Fruit fly (Drosophila melanogaster) whole organism, embryonic: ENCODE data around the gene Ppcs.
A peak's percentile ranks its signal among the peaks of the same experiment; 100 is the strongest.

Experiments used
- ATbp ChIP-seq: fragments of 200-800 bp; sonication (Bioruptor generic); optimal IDR thresholded peaks from 2 replicates; lab custom pipeline; 2017; ENCODE audit warnings: missing biosample characterization, mild to moderate bottlenecking, missing genetic modification characterization, missing genetic modification reagents
- B-H1 ChIP-seq: fragments of 200-800 bp; sonication (Bioruptor generic); IDR thresholded peaks from 3 replicates; pipeline ENCODE4 v1.3.6; 2022; ENCODE audit warnings: missing biosample characterization, missing genetic modification characterization
- CG10267 ChIP-seq: fragments of 200-800 bp; sonication (Bioruptor generic); optimal IDR thresholded peaks from 2 replicates; lab custom pipeline; 2018; ENCODE audit warnings: missing biosample characterization, mild to moderate bottlenecking, missing genetic modification characterization, moderate library complexity
- CG11093 ChIP-seq: fragments of 200-800 bp; sonication (Bioruptor generic); IDR thresholded peaks from 3 replicates; pipeline ENCODE4 v1.3.6; 2022; ENCODE audit warnings: missing biosample characterization, missing genetic modification characterization
- CG11398 ChIP-seq: fragments of 200-800 bp; sonication (Bioruptor generic); optimal IDR thresholded peaks from 2 replicates; lab custom pipeline; 2016; ENCODE audit warnings: missing biosample characterization, missing genetic modification characterization
- CG12942 ChIP-seq: fragments of 200-800 bp; sonication (Bioruptor generic); optimal IDR thresholded peaks from 3 replicates; lab custom pipeline; 2016; ENCODE audit warnings: missing biosample characterization, missing genetic modification characterization
- CG13296 ChIP-seq: fragments of 200-800 bp; sonication (Bioruptor generic); optimal IDR thresholded peaks from 3 replicates; lab custom pipeline; 2018; ENCODE audit warnings: missing biosample characterization, mild to moderate bottlenecking, missing genetic modification characterization
- CG13424 ChIP-seq: fragments of 200-800 bp; sonication (Bioruptor generic); optimal IDR thresholded peaks from 2 replicates; lab custom pipeline; 2019; ENCODE audit warnings: missing biosample characterization, mild to moderate bottlenecking, missing genetic modification characterization, moderate library complexity
- CG14014 ChIP-seq: fragments of 200-800 bp; sonication (Bioruptor generic); IDR thresholded peaks from 2 replicates; pipeline ENCODE4 v1.3.6; 2022; ENCODE audit warnings: missing biosample characterization, missing genetic modification characterization
- CG14050 ChIP-seq: fragments of 200-800 bp; sonication (Bioruptor generic); IDR thresholded peaks from 3 replicates; pipeline ENCODE4 v1.3.6; 2022; ENCODE audit warnings: missing biosample characterization, missing genetic modification characterization
- CG17612 ChIP-seq: fragments of 200-800 bp; sonication (Bioruptor generic); IDR thresholded peaks from 2 replicates; pipeline ENCODE4 v1.3.6; 2022; ENCODE audit warnings: missing biosample characterization, missing genetic modification characterization
- CG31441 ChIP-seq: fragments of 200-800 bp; sonication (Bioruptor generic); IDR thresholded peaks from 2 replicates; pipeline ENCODE4 v1.3.6; 2022; ENCODE audit warnings: missing biosample characterization, missing genetic modification characterization
- CG32772 ChIP-seq: fragments of 200-800 bp; sonication (Bioruptor generic); IDR thresholded peaks from 2 replicates; pipeline ENCODE4 v1.3.6; 2022; ENCODE audit warnings: missing biosample characterization, missing genetic modification characterization
- CG3407 ChIP-seq: fragments of 200-800 bp; sonication (Bioruptor generic); optimal IDR thresholded peaks from 2 replicates; lab custom pipeline; 2018; ENCODE audit warnings: missing biosample characterization, mild to moderate bottlenecking, missing genetic modification characterization
- CG3726 ChIP-seq: fragments of 200-800 bp; sonication (Bioruptor generic); IDR thresholded peaks from 3 replicates; pipeline ENCODE4, ENCODE4 v1.3.6; 2022; ENCODE audit warnings: missing biosample characterization, missing genetic modification characterization
- CG42726 ChIP-seq: fragments of 200-800 bp; sonication (Bioruptor generic); IDR thresholded peaks from 2 replicates; pipeline ENCODE4 v1.3.6; 2022; ENCODE audit warnings: missing biosample characterization, missing genetic modification characterization; ENCODE audit not compliant: partially characterized antibody
- CG4707 ChIP-seq: fragments of 200-800 bp; sonication (Bioruptor generic); optimal IDR thresholded peaks from 2 replicates; lab custom pipeline; 2018; ENCODE audit warnings: missing biosample characterization, mild to moderate bottlenecking, missing genetic modification characterization, moderate library complexity
- CG5245 ChIP-seq: fragments of 200-800 bp; sonication (Bioruptor generic); optimal IDR thresholded peaks from 3 replicates; lab custom pipeline; 2016; ENCODE audit warnings: missing biosample characterization, missing genetic modification characterization
- CG5953 ChIP-seq: fragments of 200-800 bp; sonication (Bioruptor generic); IDR thresholded peaks from 2 replicates; pipeline ENCODE4 v1.3.6; 2022; ENCODE audit warnings: missing biosample characterization, missing genetic modification characterization
- CG6175 ChIP-seq: fragments of 200-800 bp; sonication (Bioruptor generic); IDR thresholded peaks from 3 replicates; pipeline ENCODE4 v1.3.6; 2022; ENCODE audit warnings: missing biosample characterization, missing genetic modification characterization
- CG6813 ChIP-seq: fragments of 200-800 bp; sonication (Bioruptor generic); optimal IDR thresholded peaks from 2 replicates; lab custom pipeline; 2017; ENCODE audit warnings: missing biosample characterization, missing genetic modification characterization, mild to moderate bottlenecking, moderate library complexity, missing genetic modification reagents
- CG7963 ChIP-seq: fragments of 200-800 bp; sonication (Bioruptor generic); IDR thresholded peaks from 3 replicates; pipeline ENCODE4 v1.3.6; 2022; ENCODE audit warnings: missing biosample characterization, missing genetic modification characterization; ENCODE audit not compliant: partially characterized antibody
- CG8089 ChIP-seq: fragments of 200-800 bp; sonication (Bioruptor generic); optimal IDR thresholded peaks from 3 replicates; lab custom pipeline; 2016; ENCODE audit warnings: missing biosample characterization, missing genetic modification characterization
- CG9727 ChIP-seq: fragments of 200-800 bp; sonication (Bioruptor generic); optimal IDR thresholded peaks from 3 replicates; lab custom pipeline; 2017; ENCODE audit warnings: missing biosample characterization, mild to moderate bottlenecking, missing genetic modification characterization
- CG9817 ChIP-seq: fragments of 200-800 bp; sonication (Bioruptor generic); optimal IDR thresholded peaks from 2 replicates; lab custom pipeline; 2018; ENCODE audit warnings: missing biosample characterization, mild to moderate bottlenecking, missing genetic modification characterization, moderate library complexity
- CTCF ChIP-seq: fragments of 200-800 bp; sonication (Bioruptor generic); optimal IDR thresholded peaks from 2 replicates; lab custom pipeline; 2017; ENCODE audit warnings: missing biosample characterization, mild to moderate bottlenecking, missing genetic modification characterization, moderate library complexity
- Hr78 ChIP-seq, 2 experiments: fragments of 200-800 bp in 1 of 2; fragments of >200 bp in 1 of 2; sonication (Bioruptor generic) in 1 of 2; optimal IDR thresholded peaks; 2 replicates each; lab custom pipeline; 2017 to 2019; ENCODE audit warnings: missing biosample characterization in 2 of 2, missing genetic modification characterization in 2 of 2, mild to moderate bottlenecking in 1 of 2, moderate library complexity in 1 of 2
- Hsf ChIP-seq: fragments of 200-800 bp; sonication (Bioruptor generic); optimal IDR thresholded peaks from 3 replicates; lab custom pipeline; 2016; ENCODE audit warnings: missing biosample characterization, missing genetic modification characterization
- Ravus ChIP-seq: fragments of 200-800 bp; sonication (Bioruptor generic); IDR thresholded peaks from 2 replicates; pipeline ENCODE4 v1.3.6; 2022; ENCODE audit warnings: missing biosample characterization, missing genetic modification characterization
- Spps ChIP-seq: fragments of 200-800 bp; sonication (Bioruptor generic); optimal IDR thresholded peaks from 2 replicates; lab custom pipeline; 2018; ENCODE audit warnings: missing biosample characterization, mild to moderate bottlenecking, missing genetic modification characterization
- Taf1 ChIP-seq: fragments of 200-800 bp; sonication (Bioruptor generic); IDR thresholded peaks from 2 replicates; pipeline ENCODE4 v1.3.6; 2022; ENCODE audit warnings: missing biosample characterization, missing genetic modification characterization
- ewg ChIP-seq: fragments of 200-800 bp; sonication (Bioruptor generic); optimal IDR thresholded peaks from 3 replicates; lab custom pipeline; 2017; ENCODE audit warnings: mild to moderate bottlenecking, missing biosample characterization, missing genetic modification reagents, missing genetic modification characterization
- eyg ChIP-seq: fragments of 200-800 bp; sonication (Bioruptor generic); optimal IDR thresholded peaks from 3 replicates; lab custom pipeline; 2016; ENCODE audit warnings: missing biosample characterization, missing genetic modification characterization
- fd3F ChIP-seq: fragments of 200-800 bp; sonication (Bioruptor generic); optimal IDR thresholded peaks from 2 replicates; lab custom pipeline; 2018; ENCODE audit warnings: missing biosample characterization, mild to moderate bottlenecking, missing genetic modification characterization, moderate library complexity
- insv ChIP-seq, 2 experiments: fragments of 200-800 bp; sonication (Bioruptor generic); optimal IDR thresholded peaks; 3 replicates each; lab custom pipeline; 2016 to 2018; ENCODE audit warnings: missing biosample characterization in 2 of 2, missing genetic modification characterization in 2 of 2
- kah ChIP-seq: fragments of 200-800 bp; sonication (Bioruptor generic); optimal IDR thresholded peaks from 2 replicates; lab custom pipeline; 2018; ENCODE audit warnings: missing biosample characterization, mild to moderate bottlenecking, missing genetic modification characterization
- ken ChIP-seq: fragments of 200-800 bp; sonication (Bioruptor generic); IDR thresholded peaks from 3 replicates; pipeline ENCODE4 v1.3.6; 2022; ENCODE audit warnings: missing biosample characterization, missing genetic modification characterization
- pan ChIP-seq, 4 experiments: fragments of >200 bp in 3 of 4; fragments of 200-800 bp in 1 of 4; sonication (Bioruptor generic) in 1 of 4; optimal IDR thresholded peaks in 3 of 4; IDR thresholded peaks in 1 of 4; 2 replicates each; pipeline versions ENCODE4 v1.3.6 to Lab custom; 2017 to 2022; ENCODE audit warnings: missing biosample characterization in 2 of 4, missing genetic modification characterization in 2 of 4, mixed read lengths in 1 of 4
- rib ChIP-seq: fragments of 200-800 bp; sonication (Bioruptor generic); IDR thresholded peaks from 2 replicates; pipeline ENCODE4 v1.3.6; 2022; ENCODE audit warnings: missing biosample characterization, missing genetic modification characterization
- salm ChIP-seq: fragments of 200-800 bp; sonication (Bioruptor generic); optimal IDR thresholded peaks from 2 replicates; lab custom pipeline; 2018; ENCODE audit warnings: missing biosample characterization, mild to moderate bottlenecking, missing genetic modification characterization
- sc ChIP-seq, 3 experiments: fragments of >200 bp in 2 of 3; fragments of 200-800 bp in 1 of 3; sonication (Bioruptor generic) in 1 of 3; optimal IDR thresholded peaks; 2 replicates in 2 of 3; 3 replicates in 1 of 3; lab custom pipeline; 2017; ENCODE audit warnings: mild to moderate bottlenecking in 1 of 3, missing biosample characterization in 1 of 3, missing genetic modification characterization in 1 of 3, missing genetic modification reagents in 1 of 3
- sr ChIP-seq: fragments of 200-800 bp; sonication (Bioruptor generic); IDR thresholded peaks from 3 replicates; pipeline ENCODE4 v1.3.6; 2022; ENCODE audit warnings: missing biosample characterization, missing genetic modification characterization
- stwl ChIP-seq: fragments of 200-800 bp; sonication (Bioruptor generic); optimal IDR thresholded peaks from 3 replicates; lab custom pipeline; 2018; ENCODE audit warnings: missing biosample characterization, mild to moderate bottlenecking, missing genetic modification characterization, moderate library complexity
- tio ChIP-seq: fragments of 200-800 bp; sonication (Bioruptor generic); optimal IDR thresholded peaks from 2 replicates; lab custom pipeline; 2017; ENCODE audit warnings: missing biosample characterization, missing genetic modification characterization, inconsistent platforms
- toy ChIP-seq: fragments of 200-800 bp; sonication (Bioruptor generic); IDR thresholded peaks from 2 replicates; pipeline ENCODE4 v1.3.6; 2022; ENCODE audit warnings: missing biosample characterization, missing genetic modification characterization
- wor ChIP-seq: fragments of 200-800 bp; sonication (Bioruptor generic); IDR thresholded peaks from 2 replicates; pipeline ENCODE4 v1.3.6; 2022; ENCODE audit warnings: missing biosample characterization, missing genetic modification characterization
- yki ChIP-seq: fragments of >200 bp; optimal IDR thresholded peaks from 3 replicates; lab custom pipeline; 2018
- zfh2 ChIP-seq: fragments of 200-800 bp; sonication (Bioruptor generic); optimal IDR thresholded peaks from 2 replicates; lab custom pipeline; 2016; ENCODE audit warnings: missing biosample characterization, missing genetic modification characterization

Ppcs gene

DNA sequence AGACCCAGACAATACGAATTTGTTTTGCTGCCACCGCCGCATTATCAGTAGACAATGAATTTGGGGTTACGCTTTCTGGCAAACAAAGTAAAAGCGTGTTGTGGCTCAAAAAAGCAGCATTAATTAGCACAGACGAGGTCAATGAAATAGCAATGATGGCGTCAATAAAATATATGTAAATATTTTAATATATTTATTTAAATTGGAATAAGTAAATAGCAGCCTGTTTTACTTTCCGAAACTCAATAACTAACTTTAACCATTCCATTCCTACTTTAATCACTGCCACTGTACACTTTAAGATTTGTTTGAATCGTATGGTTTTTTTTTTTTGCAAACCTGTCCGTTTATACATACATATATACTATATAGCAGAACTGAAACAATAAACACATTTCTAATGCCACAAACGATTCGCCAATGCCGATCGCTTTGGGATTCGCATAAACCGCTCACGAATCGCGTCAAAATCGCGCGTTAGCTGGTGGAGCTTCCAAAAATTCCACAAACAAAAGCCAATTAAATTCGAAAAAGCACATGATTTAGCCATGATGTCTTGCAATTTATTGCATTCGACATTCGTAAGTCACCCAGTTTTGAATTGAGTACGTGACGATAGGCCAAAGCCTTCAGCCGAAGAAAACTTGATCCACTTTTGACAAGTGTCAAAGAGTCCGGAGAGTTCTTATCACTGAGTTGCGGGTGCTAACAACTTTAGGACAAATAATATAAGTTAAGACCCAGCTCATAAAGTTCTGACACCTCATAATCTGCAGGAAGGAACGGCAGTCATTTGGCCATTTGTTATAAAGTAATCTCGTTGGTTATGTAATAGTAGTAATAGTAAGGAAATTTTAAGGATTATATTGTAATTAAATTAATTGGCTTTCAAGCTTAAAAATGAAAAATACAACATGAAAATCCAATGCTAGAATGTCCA, 4.4 kb upstream of the Ppcs start (continued):
- TF ChIP-seq eyg (GFP tag; lab: Kevin White, UChicago) (no peak), sr (GFP tag; lab: Robert Waterston, UW) (no peak), CG12942 (GFP tag; lab: Kevin White, UChicago) (no peak), CG6813 (GFP tag; lab: Kevin White, UChicago) (no peak), ATbp (GFP tag; lab: Kevin White, UChicago) (peak; percentile 9), CG11398 (no peak), stwl (tag; lab: Kevin White, UChicago) (no peak), CTCF (GFP tag; lab: Kevin White, UChicago) (no peak), salm (no peak), CG5953 (peak; percentile 36; the same call in 1 of the 2 replicates), wor (GFP tag; lab: Robert Waterston, UW) (peak; percentile 41), pan (optimal IDR thresholded peaks at IDR 0.05; lab: Kevin White, UChicago) (no peak), pan (GFP tag; optimal IDR thresholded peaks at IDR 0.05 in 1 of 2, IDR thresholded peaks at IDR 0.05 in 1 of 2) (peak in 1 of 2 experiments; percentile 60), CG6175 (GFP tag; lab: Robert Waterston, UW) (no peak), CG11093 (0 out of 3 replicates have a peak, but pooled peaks have one; percentile 13), kah (GFP tag; lab: Kevin White, UChicago) (no peak), CG3726 (no peak), Taf1 (GFP tag; lab: Robert Waterston, UW) (no peak), Hr78 (GFP tag; optimal IDR thresholded peaks at IDR 0.05; lab: Kevin White, UChicago) (no peak), Ravus (GFP tag; lab: Robert Waterston, UW) (no peak), rib (GFP tag; lab: Robert Waterston, UW) (no peak), CG14050 (0 out of 3 replicates have a peak, but pooled peaks have one; percentile 17), CG31441 (GFP tag; lab: Robert Waterston, UW) (0 out of 2 replicates have a peak, but pooled peaks have one; percentile 24), tio (peak; percentile 28), CG3407 (no peak), ewg (GFP tag; lab: Kevin White, UChicago) (no peak), fd3F (peak; percentile 25), CG9727 (GFP tag; lab: Kevin White, UChicago) (peak; percentile 16), sc (optimal IDR thresholded peaks at IDR 0.05; lab: Kevin White, UChicago) (no peak), sc (GFP tag; optimal IDR thresholded peaks at IDR 0.05; lab: Kevin White, UChicago) (no peak), CG5245 (no peak), CG9817 (tag; lab: Kevin White, UChicago) (peak; percentile 35), Hsf (GFP tag; lab: Kevin White, UChicago) (no peak), yki (lab: Kevin White, UChicago) (no peak), CG8089 (no peak), CG42726 (GFP tag; lab: Robert Waterston, UW) (no peak), CG13296 (GFP tag; lab: Kevin White, UChicago) (no peak), CG14014 (peak; percentile 57), CG32772 (0 out of 2 replicates have a peak, but pooled peaks have one; percentile 11), toy (GFP tag; lab: Robert Waterston, UW) (no peak), B-H1 (peak; percentile 40; the same call in 1 of the 3 replicates), CG13424 (tag; lab: Kevin White, UChicago) (peak; percentile 27), CG17612 (GFP tag; lab: Robert Waterston, UW) (no peak), Spps (no peak), CG4707 (no peak), ken (GFP tag; lab: Robert Waterston, UW) (peak; percentile 29; the same call in 1 of the 3 replicates), CG10267 (no peak), CG7963 (GFP tag; lab: Robert Waterston, UW) (no peak), zfh2 (GFP tag; lab: Kevin White, UChicago) (no peak), insv (GFP tag; optimal IDR thresholded peaks at IDR 0.05; lab: Kevin White, UChicago) (no peak)
